Fruit fly (Drosophila melanogaster) whole organism, pupa: ENCODE data around the gene h-cup.

Experiments used
- CG10348 ChIP-seq: fragments of 200-800 bp; sonication (Bioruptor generic); IDR thresholded peaks from 2 replicates; pipeline ENCODE4 v1.3.6; 2022; ENCODE audit warnings: missing biosample characterization, missing genetic modification characterization
- CG12605 ChIP-seq: fragments of 200-800 bp; sonication (Bioruptor generic); IDR thresholded peaks from 2 replicates; pipeline ENCODE4 v1.3.6; 2022; ENCODE audit warnings: missing biosample characterization, missing genetic modification characterization
- CG13204 ChIP-seq: fragments of 200-800 bp; sonication (Bioruptor generic); optimal IDR thresholded peaks from 2 replicates; lab custom pipeline; 2018; ENCODE audit warnings: missing biosample characterization, mild to moderate bottlenecking, missing genetic modification characterization, moderate library complexity
- CG14655 ChIP-seq: fragments of 200-800 bp; sonication (Bioruptor generic); optimal IDR thresholded peaks from 3 replicates; lab custom pipeline; 2017; ENCODE audit warnings: mild to moderate bottlenecking, missing biosample characterization, missing genetic modification reagents, missing genetic modification characterization
- CG15710 ChIP-seq: fragments of 200-800 bp; sonication (Bioruptor generic); optimal IDR thresholded peaks from 2 replicates; lab custom pipeline; 2018; ENCODE audit warnings: missing biosample characterization, mild to moderate bottlenecking, missing genetic modification characterization, moderate library complexity
- CG17806 ChIP-seq: fragments of 200-800 bp; sonication (Bioruptor generic); optimal IDR thresholded peaks from 2 replicates; lab custom pipeline; 2018; ENCODE audit warnings: missing biosample characterization, mild to moderate bottlenecking, missing genetic modification characterization, moderate library complexity
- CG32121 ChIP-seq: fragments of 200-800 bp; sonication (Bioruptor generic); IDR thresholded peaks from 2 replicates; pipeline ENCODE4 v1.3.6; 2022; ENCODE audit warnings: missing biosample characterization, missing genetic modification characterization
- CG34367 ChIP-seq: fragments of 200-800 bp; sonication (Bioruptor generic); optimal IDR thresholded peaks from 2 replicates; lab custom pipeline; 2018; ENCODE audit warnings: missing biosample characterization, mild to moderate bottlenecking, missing genetic modification characterization
- CG4496 ChIP-seq: fragments of 200-800 bp; sonication (Bioruptor generic); IDR thresholded peaks from 3 replicates; pipeline ENCODE4 v1.3.6; 2022; ENCODE audit warnings: missing biosample characterization, missing genetic modification characterization
- CG8159 ChIP-seq: fragments of 200-800 bp; sonication (Bioruptor generic); optimal IDR thresholded peaks from 3 replicates; lab custom pipeline; 2018; ENCODE audit warnings: missing biosample characterization, mild to moderate bottlenecking, missing genetic modification characterization, moderate library complexity
- CG8301 ChIP-seq: fragments of 200-800 bp; sonication (Bioruptor generic); optimal IDR thresholded peaks from 2 replicates; lab custom pipeline; 2018; ENCODE audit warnings: missing biosample characterization, mild to moderate bottlenecking, missing genetic modification characterization
- CG9948 ChIP-seq: fragments of 200-800 bp; sonication (Bioruptor generic); optimal IDR thresholded peaks from 2 replicates; lab custom pipeline; 2018; ENCODE audit warnings: missing biosample characterization, mild to moderate bottlenecking, missing genetic modification characterization, moderate library complexity
- D1 ChIP-seq: fragments of 200-800 bp; sonication (Bioruptor generic); optimal IDR thresholded peaks from 2 replicates; lab custom pipeline; 2018; ENCODE audit warnings: missing biosample characterization, mild to moderate bottlenecking, missing genetic modification characterization, moderate library complexity
- EcR ChIP-seq: fragments of 200-800 bp; sonication (Bioruptor generic); optimal IDR thresholded peaks from 3 replicates; lab custom pipeline; 2019; ENCODE audit warnings: missing biosample characterization, missing genetic modification characterization, mild to moderate bottlenecking, moderate library complexity, missing genetic modification reagents
- Ets98B ChIP-seq: fragments of 200-800 bp; sonication (Bioruptor generic); IDR thresholded peaks from 2 replicates; pipeline ENCODE4 v1.3.6; 2022; ENCODE audit warnings: missing biosample characterization, missing genetic modification characterization
- Pif1A ChIP-seq: fragments of 200-800 bp; sonication (Bioruptor generic); optimal IDR thresholded peaks from 3 replicates; lab custom pipeline; 2016; ENCODE audit warnings: missing biosample characterization, missing genetic modification characterization
- Pif1B ChIP-seq: fragments of 200-800 bp; sonication (Bioruptor generic); optimal IDR thresholded peaks from 3 replicates; lab custom pipeline; 2016; ENCODE audit warnings: missing biosample characterization, missing genetic modification characterization
- Snoo ChIP-seq: fragments of 200-800 bp; sonication (Bioruptor generic); optimal IDR thresholded peaks from 3 replicates; lab custom pipeline; 2017; ENCODE audit warnings: missing biosample characterization, mild to moderate bottlenecking, missing genetic modification characterization, inconsistent platforms
- fd96Ca ChIP-seq: fragments of 200-800 bp; sonication (Bioruptor generic); IDR thresholded peaks from 3 replicates; pipeline ENCODE4 v1.3.6; 2022; ENCODE audit warnings: missing biosample characterization, missing genetic modification characterization
- gl ChIP-seq: fragments of 200-800 bp; sonication (Bioruptor generic); optimal IDR thresholded peaks from 2 replicates; lab custom pipeline; 2018; ENCODE audit warnings: missing biosample characterization, mild to moderate bottlenecking, missing genetic modification characterization
- rn ChIP-seq: fragments of 200-800 bp; sonication (Bioruptor generic); IDR thresholded peaks from 2 replicates; pipeline ENCODE4 v1.3.6; 2022; ENCODE audit warnings: missing biosample characterization, missing genetic modification characterization

Gene h-cup

DNA sequence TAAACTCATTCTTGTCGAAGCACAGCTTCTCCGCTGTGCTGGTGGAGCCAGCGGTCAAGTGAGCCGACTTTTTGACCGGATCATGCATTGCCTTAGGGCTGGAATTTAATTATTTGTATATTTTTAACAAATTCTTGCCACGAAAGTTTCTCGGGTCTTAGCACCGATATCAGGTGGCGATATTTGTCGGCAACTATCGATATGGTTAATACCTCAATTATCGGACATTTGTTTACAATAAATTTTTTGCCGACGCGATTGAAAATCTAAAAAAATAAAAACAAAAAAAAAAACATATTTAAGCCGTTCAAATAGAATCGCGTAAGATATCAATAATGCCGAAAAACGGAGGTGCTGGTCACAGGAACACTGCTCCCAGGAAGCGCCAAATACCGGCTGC is 21.3 kb downstream of the h-cup start, which contains the start of the genes Cog2 and Trax:
Gene Cog2 (minus strand): TSS at position 168 of the 400 bp plus-strand sequence.
Gene Trax (plus strand): TSS at position 203 of the 400 bp plus-strand sequence.
- TF ChIP-seq CG9948 (no peak), fd96Ca (no peak), CG32121 (GFP tag; lab: Robert Waterston, UW) (peak; percentile 19; the same call in 1 of the 2 replicates), Pif1A (GFP tag; lab: Kevin White, UChicago) (no peak)

DNA sequence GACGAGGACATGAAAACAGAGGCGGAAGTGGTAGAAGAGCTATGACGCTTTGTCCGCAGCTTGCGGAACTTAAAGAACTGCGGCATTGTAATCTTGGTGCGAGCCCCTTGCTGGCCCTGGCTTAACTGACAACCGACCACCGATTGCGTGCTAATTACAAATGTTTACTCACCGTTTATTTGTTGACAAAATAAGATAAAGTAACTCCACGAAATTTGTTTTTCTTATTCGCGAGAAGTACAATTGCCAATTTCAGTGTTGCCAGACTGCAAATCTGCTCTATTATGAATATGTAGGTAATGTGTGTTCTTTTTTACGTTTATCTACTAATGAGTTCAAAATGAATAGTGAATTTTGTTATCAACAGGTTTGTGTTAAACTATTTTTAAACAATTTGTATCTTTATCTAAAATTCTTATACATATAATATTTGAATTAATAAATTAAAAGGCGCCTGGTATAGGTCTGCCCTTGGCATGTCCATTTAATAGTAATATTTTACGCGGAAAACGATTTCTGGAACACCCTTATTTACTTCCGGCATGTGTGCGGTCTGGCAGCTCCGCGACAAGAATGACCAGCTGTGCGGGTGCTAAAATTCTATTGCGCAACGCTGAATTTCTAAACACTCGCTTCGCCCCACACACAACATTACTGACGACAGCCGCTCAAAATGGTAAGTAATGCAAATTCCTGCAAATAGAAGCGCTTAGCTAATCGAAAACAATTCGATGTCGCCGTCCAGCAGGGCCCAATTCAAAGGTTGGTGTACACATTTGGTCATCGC is 25.9 kb downstream of the h-cup start, which contains the start of the genes Atg4b and Hibch:
Gene Atg4b (minus strand): TSS at position 280 of the 787 bp plus-strand sequence.
Gene Hibch (plus strand): TSS at position 585 of the 787 bp plus-strand sequence.
- TF ChIP-seq CG32121 (GFP tag; lab: Robert Waterston, UW) (peak; percentile 72), rn (GFP tag; lab: Robert Waterston, UW) (peak; percentile 46; the same call in 1 of the 2 replicates), CG9948 (peak; percentile 77), CG4496 (peak; percentile 81), CG8159 (peak; percentile 89), CG15710 (tag; lab: Kevin White, UChicago) (peak; percentile 84), CG34367 (tag; lab: Kevin White, UChicago) (peak; percentile 68), CG13204 (no peak), Ets98B (peak; percentile 75), CG12605 (0 out of 2 replicates have a peak, but pooled peaks have one; percentile 26), D1 (tag; lab: Kevin White, UChicago) (no peak), Pif1A (GFP tag; lab: Kevin White, UChicago) (no peak), CG8301 (no peak), EcR (GFP tag; lab: Kevin White, UChicago) (peak; percentile 17), Pif1B (GFP tag; lab: Kevin White, UChicago) (no peak), CG17806 (tag; lab: Kevin White, UChicago) (peak; percentile 83), Snoo (tag; lab: Kevin White, UChicago) (peak; percentile 63), CG14655 (GFP tag; lab: Kevin White, UChicago) (no peak), CG10348 (GFP tag; lab: Robert Waterston, UW) (0 out of 2 replicates have a peak, but pooled peaks have one; percentile 20), fd96Ca (peak; percentile 75; the same call in 2 of the 3 replicates), gl (tag; lab: Kevin White, UChicago) (peak; percentile 55)

DNA sequence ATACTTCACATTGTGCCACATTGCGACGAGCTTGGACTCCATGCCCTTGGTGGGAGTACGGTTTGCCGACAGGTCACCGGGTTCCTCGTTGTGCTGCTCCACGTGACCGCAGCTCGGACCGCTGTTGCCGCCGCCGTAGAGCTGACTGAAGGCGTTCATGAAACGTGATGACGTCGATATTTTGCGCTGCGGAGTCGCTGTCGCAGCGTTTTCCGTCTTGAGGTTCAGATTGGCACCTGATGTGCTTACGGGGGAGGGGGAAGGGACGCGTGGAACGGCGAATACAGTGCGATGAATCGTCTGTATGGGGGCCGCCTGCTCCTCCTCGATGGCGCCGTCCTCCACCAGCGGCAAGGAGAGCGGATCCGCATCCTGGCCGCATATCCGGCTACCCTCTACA is 26.6 kb downstream of the h-cup start:
- no peak for TF ChIP-seq EcR (GFP tag; lab: Kevin White, UChicago)
- TF ChIP-seq CG32121 (GFP tag; lab: Robert Waterston, UW), result no peak
- no peak for TF ChIP-seq Snoo (tag; lab: Kevin White, UChicago)
- TF ChIP-seq CG12605, result no peak
- no peak for TF ChIP-seq gl (tag; lab: Kevin White, UChicago)
- TF ChIP-seq Ets98B, result no peak
- no peak for TF ChIP-seq CG10348 (GFP tag; lab: Robert Waterston, UW)
- TF ChIP-seq CG15710 (tag; lab: Kevin White, UChicago), result no peak
- TF ChIP-seq CG17806 (tag; lab: Kevin White, UChicago), result no peak
- TF ChIP-seq CG13204, result no peak
- TF ChIP-seq CG9948, result no peak
- no peak for TF ChIP-seq Pif1A (GFP tag; lab: Kevin White, UChicago)
- no peak for TF ChIP-seq Pif1B (GFP tag; lab: Kevin White, UChicago)
- TF ChIP-seq CG8301, result no peak
- TF ChIP-seq rn (GFP tag; lab: Robert Waterston, UW), result no peak
- TF ChIP-seq D1 (tag; lab: Kevin White, UChicago), result no peak
- TF ChIP-seq CG4496, result no peak
- TF ChIP-seq CG34367 (tag; lab: Kevin White, UChicago), result no peak
- TF ChIP-seq CG14655 (GFP tag; lab: Kevin White, UChicago), result no peak
- no peak for TF ChIP-seq fd96Ca

DNA sequence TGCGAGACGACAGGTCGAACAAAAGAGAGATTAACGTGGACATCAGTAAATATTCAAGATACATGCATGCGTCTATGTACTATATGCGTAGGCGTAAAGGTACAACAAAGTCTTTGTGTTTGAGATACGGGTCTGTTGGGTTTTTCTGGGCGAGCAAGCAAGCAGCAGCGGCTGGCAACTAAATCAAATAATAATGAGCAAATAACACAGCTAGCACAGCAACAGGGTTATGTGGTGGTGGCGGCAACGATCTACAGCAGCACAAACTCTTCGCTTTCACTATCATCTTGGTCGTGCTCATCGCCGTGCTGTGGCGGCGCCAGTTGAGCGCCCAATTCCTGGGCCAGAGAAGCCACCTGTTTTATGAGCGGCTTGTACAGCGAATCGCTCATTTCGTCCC is 28.7 kb downstream of the h-cup start:
- TF ChIP-seq CG17806 (tag; lab: Kevin White, UChicago) (no peak), CG15710 (tag; lab: Kevin White, UChicago) (no peak), CG4496 (no peak), Pif1B (GFP tag; lab: Kevin White, UChicago) (no peak), CG8301 (no peak), fd96Ca (no peak), Snoo (tag; lab: Kevin White, UChicago) (no peak), CG9948 (no peak), CG34367 (tag; lab: Kevin White, UChicago) (no peak), Ets98B (no peak), CG10348 (GFP tag; lab: Robert Waterston, UW) (no peak), rn (GFP tag; lab: Robert Waterston, UW) (no peak), CG8159 (no peak), CG14655 (GFP tag; lab: Kevin White, UChicago) (no peak), CG32121 (GFP tag; lab: Robert Waterston, UW) (no peak), CG13204 (no peak), gl (tag; lab: Kevin White, UChicago) (no peak), CG12605 (no peak), EcR (GFP tag; lab: Kevin White, UChicago) (no peak)

DNA sequence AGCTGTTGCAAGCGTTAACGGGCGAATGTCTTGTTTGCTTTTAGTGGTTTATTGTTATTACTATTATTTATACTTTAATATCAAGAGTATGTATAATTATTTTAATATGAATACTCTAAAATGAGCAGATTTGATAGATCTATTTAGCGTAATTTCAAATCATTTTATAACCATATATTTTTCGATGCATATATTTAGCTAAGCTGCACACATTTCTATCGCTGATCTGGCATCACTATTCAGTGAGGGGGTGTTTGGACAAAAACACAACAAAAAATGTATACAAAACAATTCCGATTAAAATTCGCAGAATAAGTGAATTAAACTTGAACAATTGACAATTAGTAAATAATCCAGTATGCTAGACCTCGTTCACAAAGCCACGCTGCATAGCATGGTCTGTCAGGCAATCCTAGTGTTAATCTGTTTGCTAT is 31.7 kb downstream of the h-cup start, which contains the start of the genes Trs33 and Tmtc4:
Gene Trs33 (minus strand): TSS at position 3 of the 434 bp plus-strand sequence.
Gene Tmtc4 (plus strand): TSS at position 233 of the 434 bp plus-strand sequence.
- TF ChIP-seq fd96Ca (no peak), CG4496 (no peak), CG15710 (tag; lab: Kevin White, UChicago) (peak; percentile 39), CG14655 (GFP tag; lab: Kevin White, UChicago) (no peak), CG32121 (GFP tag; lab: Robert Waterston, UW) (0 out of 2 replicates have a peak, but pooled peaks have one; percentile 13), Ets98B (no peak), Snoo (tag; lab: Kevin White, UChicago) (peak; percentile 28), CG9948 (peak; percentile 6), CG17806 (tag; lab: Kevin White, UChicago) (peak; percentile 15), Pif1B (GFP tag; lab: Kevin White, UChicago) (no peak), D1 (tag; lab: Kevin White, UChicago) (no peak), gl (tag; lab: Kevin White, UChicago) (no peak), Pif1A (GFP tag; lab: Kevin White, UChicago) (no peak), CG8301 (no peak), CG34367 (tag; lab: Kevin White, UChicago) (no peak), EcR (GFP tag; lab: Kevin White, UChicago) (peak; percentile 9), CG8159 (no peak), CG10348 (GFP tag; lab: Robert Waterston, UW) (no peak), rn (GFP tag; lab: Robert Waterston, UW) (no peak), CG13204 (no peak), CG12605 (no peak)
